Fruit fly (Drosophila melanogaster) whole organism, embryonic: ENCODE measurements around the gene CG7272.

Source experiments
- CG13287 ChIP-seq: fragments of 200-800 bp; sonication (Bioruptor generic); IDR thresholded peaks from 2 replicates; pipeline ENCODE4 v1.3.6; 2022; ENCODE audit warnings: missing biosample characterization, missing genetic modification characterization; ENCODE audit not compliant: partially characterized antibody
- CG13894 ChIP-seq: fragments of 200-800 bp; sonication (Bioruptor generic); optimal IDR thresholded peaks from 3 replicates; lab custom pipeline; 2018; ENCODE audit warnings: missing biosample characterization, mild to moderate bottlenecking, missing genetic modification characterization, moderate library complexity
- CG14441 ChIP-seq: fragments of 200-800 bp; sonication (Bioruptor generic); IDR thresholded peaks from 2 replicates; pipeline ENCODE4 v1.3.6; 2022; ENCODE audit warnings: missing biosample characterization, missing genetic modification characterization
- CG1603 ChIP-seq: fragments of 200-800 bp; sonication (Bioruptor generic); optimal IDR thresholded peaks from 2 replicates; lab custom pipeline; 2019; ENCODE audit warnings: missing biosample characterization, mild to moderate bottlenecking, missing genetic modification characterization, moderate library complexity
- CG16813 ChIP-seq: fragments of 200-800 bp; sonication (Bioruptor generic); IDR thresholded peaks from 3 replicates; pipeline ENCODE4 v1.3.6; 2022; ENCODE audit warnings: missing biosample characterization, missing genetic modification characterization; ENCODE audit not compliant: partially characterized antibody
- CG18599 ChIP-seq: fragments of 200-800 bp; sonication (Bioruptor generic); optimal IDR thresholded peaks from 3 replicates; lab custom pipeline; 2017; ENCODE audit warnings: missing biosample characterization, missing genetic modification characterization, mild to moderate bottlenecking, moderate library complexity, missing genetic modification reagents
- CG3163 ChIP-seq: fragments of 200-800 bp; sonication (Bioruptor generic); optimal IDR thresholded peaks from 3 replicates; lab custom pipeline; 2016; ENCODE audit warnings: missing biosample characterization, missing genetic modification characterization
- CG32532 ChIP-seq: fragments of 200-800 bp; sonication (Bioruptor generic); IDR thresholded peaks from 2 replicates; pipeline ENCODE4 v1.3.6; 2022; ENCODE audit warnings: missing biosample characterization, missing genetic modification characterization
- CG33557 ChIP-seq: fragments of 200-800 bp; sonication (Bioruptor generic); optimal IDR thresholded peaks from 2 replicates; lab custom pipeline; 2019; ENCODE audit warnings: missing biosample characterization, mild to moderate bottlenecking, missing genetic modification characterization, moderate library complexity
- CG4328 ChIP-seq: fragments of 200-800 bp; sonication (Bioruptor generic); optimal IDR thresholded peaks from 3 replicates; lab custom pipeline; 2017; ENCODE audit warnings: missing biosample characterization, missing genetic modification reagents, missing genetic modification characterization
- CG5180 ChIP-seq: fragments of 200-800 bp; sonication (Bioruptor generic); optimal IDR thresholded peaks from 3 replicates; lab custom pipeline; 2017; ENCODE audit warnings: missing biosample characterization, missing genetic modification characterization, mild to moderate bottlenecking, moderate library complexity, missing genetic modification reagents
- CG6272 ChIP-seq: fragments of 200-800 bp; sonication (Bioruptor generic); IDR thresholded peaks from 2 replicates; pipeline ENCODE4 v1.3.6; 2022; ENCODE audit warnings: missing biosample characterization, missing genetic modification characterization
- CG7987 ChIP-seq: fragments of 200-800 bp; sonication (Bioruptor generic); optimal IDR thresholded peaks from 2 replicates; lab custom pipeline; 2018; ENCODE audit warnings: missing biosample characterization, mild to moderate bottlenecking, missing genetic modification characterization, moderate library complexity
- CG8924 ChIP-seq: fragments of 200-800 bp; optimal IDR thresholded peaks from 3 replicates; lab custom pipeline; 2019; ENCODE audit warnings: missing biosample characterization, mild to moderate bottlenecking, missing genetic modification characterization, moderate library complexity
- CG9797 ChIP-seq: fragments of 200-800 bp; sonication (Bioruptor generic); optimal IDR thresholded peaks from 3 replicates; lab custom pipeline; 2018; ENCODE audit warnings: missing biosample characterization, mild to moderate bottlenecking, missing genetic modification characterization
- CG9932 ChIP-seq: fragments of 200-800 bp; sonication (Bioruptor generic); IDR thresholded peaks from 2 replicates; pipeline ENCODE4 v1.3.6; 2022; ENCODE audit warnings: missing biosample characterization, missing genetic modification characterization
- CrebB ChIP-seq: fragments of 200-800 bp; sonication (Bioruptor generic); optimal IDR thresholded peaks from 3 replicates; lab custom pipeline; 2018; ENCODE audit warnings: missing biosample characterization, mild to moderate bottlenecking, missing genetic modification characterization
- Deaf1 ChIP-seq: fragments of 200-800 bp; optimal IDR thresholded peaks from 3 replicates; lab custom pipeline; 2019; ENCODE audit warnings: missing biosample characterization, mild to moderate bottlenecking, missing genetic modification characterization, moderate library complexity
- HLH4C ChIP-seq: fragments of 200-800 bp; sonication (Bioruptor generic); IDR thresholded peaks from 3 replicates; pipeline ENCODE4 v1.3.6; 2022; ENCODE audit warnings: missing biosample characterization, missing genetic modification characterization; ENCODE audit not compliant: partially characterized antibody
- Jarid2 ChIP-seq: fragments of 200-800 bp; sonication (Bioruptor generic); optimal IDR thresholded peaks from 3 replicates; lab custom pipeline; 2017; ENCODE audit warnings: mild to moderate bottlenecking, missing biosample characterization, missing genetic modification reagents, missing genetic modification characterization
- MBD-R2 ChIP-seq: fragments of 200-800 bp; sonication (Bioruptor generic); IDR thresholded peaks from 2 replicates; pipeline ENCODE4 v1.3.6; 2022; ENCODE audit warnings: missing biosample characterization, missing genetic modification characterization
- MTF-1 ChIP-seq: fragments of 200-800 bp; sonication (Bioruptor generic); optimal IDR thresholded peaks from 2 replicates; lab custom pipeline; 2018; ENCODE audit warnings: missing biosample characterization, mild to moderate bottlenecking, missing genetic modification characterization, borderline replicate concordance
- Med ChIP-seq: fragments of 200-800 bp; sonication (Bioruptor generic); peaks from one replicate; lab custom pipeline; 2016; ENCODE audit warnings: missing biosample characterization, missing genetic modification characterization, mild to moderate bottlenecking, inconsistent platforms, moderate library complexity
- Nf-YC ChIP-seq: fragments of 200-800 bp; optimal IDR thresholded peaks from 3 replicates; lab custom pipeline; 2019; ENCODE audit warnings: missing biosample characterization, mild to moderate bottlenecking, missing genetic modification characterization, moderate library complexity
- NfI ChIP-seq: fragments of 200-800 bp; sonication (Bioruptor generic); optimal IDR thresholded peaks from 3 replicates; lab custom pipeline; 2018; ENCODE audit warnings: missing biosample characterization, mild to moderate bottlenecking, missing genetic modification characterization, moderate library complexity
- Pdp1 ChIP-seq, 2 experiments: fragments of 200-800 bp; sonication (Bioruptor generic); optimal IDR thresholded peaks; 3 replicates each; lab custom pipeline; 2016; ENCODE audit warnings: missing biosample characterization in 2 of 2, missing genetic modification characterization in 2 of 2, mild to moderate bottlenecking in 1 of 2, moderate library complexity in 1 of 2
- Scr ChIP-seq: fragments of 200-800 bp; sonication (Bioruptor generic); IDR thresholded peaks from 2 replicates; pipeline ENCODE4 v1.3.6; 2022; ENCODE audit warnings: missing biosample characterization, missing genetic modification characterization; ENCODE audit not compliant: partially characterized antibody
- Stat92E ChIP-seq, 3 experiments: fragments of >200 bp in 2 of 3; fragments of 200-800 bp in 1 of 3; sonication (Bioruptor generic) in 1 of 3; optimal IDR thresholded peaks; 2 replicates each; lab custom pipeline; 2017 to 2019; ENCODE audit warnings: missing biosample characterization in 3 of 3, missing genetic modification characterization in 3 of 3, mild to moderate bottlenecking in 1 of 3, moderate library complexity in 1 of 3
- Xbp1 ChIP-seq: fragments of 200-800 bp; sonication (Bioruptor generic); optimal IDR thresholded peaks from 3 replicates; lab custom pipeline; 2016; ENCODE audit warnings: missing biosample characterization, mild to moderate bottlenecking, missing genetic modification characterization
- al ChIP-seq: fragments of 200-800 bp; sonication (Bioruptor generic); IDR thresholded peaks from 2 replicates; pipeline ENCODE4 v1.3.6; 2022; ENCODE audit warnings: missing biosample characterization, missing genetic modification characterization
- dmrt99B ChIP-seq: fragments of 200-800 bp; sonication (Bioruptor generic); optimal IDR thresholded peaks from 2 replicates; lab custom pipeline; 2018; ENCODE audit warnings: missing biosample characterization, mild to moderate bottlenecking, missing genetic modification characterization, moderate library complexity
- dysf ChIP-seq: fragments of 200-800 bp; sonication (Bioruptor generic); IDR thresholded peaks from 3 replicates; pipeline ENCODE4 v1.3.6; 2022; ENCODE audit warnings: missing biosample characterization, missing genetic modification characterization
- gce ChIP-seq: fragments of 200-800 bp; sonication (Bioruptor generic); IDR thresholded peaks from 3 replicates; pipeline ENCODE4 v1.3.6; 2022; ENCODE audit warnings: missing biosample characterization, missing genetic modification characterization
- gcm ChIP-seq: fragments of 200-800 bp; sonication (Bioruptor generic); optimal IDR thresholded peaks from 2 replicates; lab custom pipeline; 2019; ENCODE audit warnings: missing biosample characterization, mild to moderate bottlenecking, missing genetic modification characterization, moderate library complexity
- gfzf ChIP-seq: fragments of 200-800 bp; sonication (Bioruptor generic); optimal IDR thresholded peaks from 2 replicates; lab custom pipeline; 2016; ENCODE audit warnings: missing biosample characterization, mild to moderate bottlenecking, missing genetic modification characterization, moderate library complexity
- nom ChIP-seq: fragments of 200-800 bp; sonication (Bioruptor generic); optimal IDR thresholded peaks from 2 replicates; lab custom pipeline; 2017; ENCODE audit warnings: missing biosample characterization, missing genetic modification characterization, mild to moderate bottlenecking, moderate library complexity, missing genetic modification reagents
- odd ChIP-seq: fragments of 200-800 bp; sonication (Bioruptor generic); optimal IDR thresholded peaks from 2 replicates; lab custom pipeline; 2017; ENCODE audit warnings: missing biosample characterization, mild to moderate bottlenecking, missing genetic modification characterization
- pan ChIP-seq, 4 experiments: fragments of >200 bp in 3 of 4; fragments of 200-800 bp in 1 of 4; sonication (Bioruptor generic) in 1 of 4; optimal IDR thresholded peaks in 3 of 4; IDR thresholded peaks in 1 of 4; 2 replicates each; pipeline versions ENCODE4 v1.3.6 to Lab custom; 2017 to 2022; ENCODE audit warnings: missing biosample characterization in 2 of 4, missing genetic modification characterization in 2 of 4, mixed read lengths in 1 of 4
- pita ChIP-seq: fragments of 200-800 bp; sonication (Bioruptor generic); optimal IDR thresholded peaks from 2 replicates; lab custom pipeline; 2017; ENCODE audit warnings: missing biosample characterization, mild to moderate bottlenecking, missing genetic modification characterization
- pnt ChIP-seq: fragments of 200-800 bp; sonication (Bioruptor generic); optimal IDR thresholded peaks from 3 replicates; lab custom pipeline; 2016; ENCODE audit warnings: missing biosample characterization, missing genetic modification characterization
- so ChIP-seq: fragments of 200-800 bp; sonication (Bioruptor generic); IDR thresholded peaks from 3 replicates; pipeline ENCODE4 v1.3.6; 2022; ENCODE audit warnings: missing biosample characterization, missing genetic modification characterization
- sqz ChIP-seq: fragments of 200-800 bp; sonication (Bioruptor generic); optimal IDR thresholded peaks from 3 replicates; lab custom pipeline; 2018; ENCODE audit warnings: missing biosample characterization, mild to moderate bottlenecking, missing genetic modification characterization
- sr ChIP-seq: fragments of 200-800 bp; sonication (Bioruptor generic); IDR thresholded peaks from 3 replicates; pipeline ENCODE4 v1.3.6; 2022; ENCODE audit warnings: missing biosample characterization, missing genetic modification characterization
- ssp ChIP-seq: fragments of 200-800 bp; sonication (Bioruptor generic); IDR thresholded peaks from 2 replicates; pipeline ENCODE4 v1.3.6; 2022; ENCODE audit warnings: missing biosample characterization, missing genetic modification characterization
- sug ChIP-seq: fragments of 200-800 bp; optimal IDR thresholded peaks from 2 replicates; lab custom pipeline; 2019; ENCODE audit warnings: missing biosample characterization, mild to moderate bottlenecking, missing genetic modification characterization, moderate library complexity
- vvl ChIP-seq: fragments of 200-800 bp; sonication (Bioruptor generic); IDR thresholded peaks from 2 replicates; pipeline ENCODE4 v1.3.6; 2022; ENCODE audit warnings: missing biosample characterization, missing genetic modification characterization

CG7272 gene

DNA sequence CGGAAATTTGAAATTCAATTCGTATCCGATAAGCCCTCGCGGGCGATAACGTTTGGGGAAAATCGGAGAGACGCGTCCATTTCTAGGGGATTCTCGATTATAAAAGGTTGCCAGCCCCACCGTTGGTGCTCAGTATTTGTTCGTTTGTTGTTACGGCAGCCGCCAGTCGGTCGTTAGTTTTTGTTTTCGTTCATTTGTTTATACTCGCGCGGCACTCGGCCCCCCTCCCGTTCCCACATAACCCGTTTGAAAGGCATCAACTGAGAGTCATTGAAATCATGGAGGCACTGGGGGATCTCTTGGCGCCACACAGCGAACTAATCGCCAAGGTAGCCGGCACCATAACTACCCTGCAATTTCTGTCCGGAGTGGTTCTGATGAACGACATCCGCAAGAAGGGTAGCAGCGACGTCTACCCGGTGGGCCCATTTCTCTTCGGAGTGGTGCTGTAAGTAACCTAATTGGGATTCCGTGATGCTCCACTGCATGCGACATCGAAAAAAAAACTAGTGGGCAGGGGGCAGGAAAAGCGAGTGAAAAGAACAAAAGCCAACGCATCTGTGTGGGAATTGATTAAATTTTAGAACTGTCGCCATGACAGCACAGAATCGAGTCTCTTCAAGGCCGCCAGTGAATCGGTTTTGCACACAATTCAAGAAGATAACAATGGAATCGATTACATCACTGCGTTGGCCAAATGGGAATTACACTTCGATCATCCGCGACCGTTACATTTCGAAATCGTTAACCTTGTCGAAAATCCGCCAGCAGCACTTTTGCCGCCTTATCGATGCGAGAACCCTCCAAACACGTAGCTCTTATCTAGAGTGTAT is at the start of gene CG7272:
TSS of gene CG7272 (plus strand) at position 126 of the 833 bp plus-strand sequence.
- TF ChIP-seq Jarid2 (peak; percentile 70), CG32532 (GFP tag; lab: Robert Waterston, UW) (peak; percentile 47), sr (GFP tag; lab: Robert Waterston, UW) (no peak), pnt (GFP tag; lab: Kevin White, UChicago) (no peak), Med (GFP tag; lab: Kevin White, UChicago) (peak; percentile 88), sqz (GFP tag; lab: Kevin White, UChicago) (peak; percentile 44), CG18599 (GFP tag; lab: Kevin White, UChicago) (no peak), dmrt99B (tag; lab: Kevin White, UChicago) (no peak), CG4328 (GFP tag; lab: Kevin White, UChicago) (peak; percentile 27), CrebB (tag; lab: Kevin White, UChicago) (peak; percentile 53), CG9797 (peak; percentile 22), CG14441 (no peak), CG8924 (tag; lab: Kevin White, UChicago) (peak; percentile 39), NfI (GFP tag; lab: Kevin White, UChicago) (no peak), CG13894 (tag; lab: Kevin White, UChicago) (peak; percentile 48), Pdp1 (GFP tag; optimal IDR thresholded peaks at IDR 0.05; lab: Kevin White, UChicago) (peak in 1 of 2 experiments; percentile 78), CG9932 (GFP tag; lab: Robert Waterston, UW) (peak; percentile 36; the same call in 1 of the 2 replicates), CG3163 (GFP tag; lab: Kevin White, UChicago) (peak; percentile 34), vvl (GFP tag; lab: Robert Waterston, UW) (peak; percentile 42), MTF-1 (GFP tag; lab: Kevin White, UChicago) (peak; percentile 14), gcm (GFP tag; lab: Kevin White, UChicago) (peak; percentile 18), dysf (GFP tag; lab: Robert Waterston, UW) (0 out of 3 replicates have a peak, but pooled peaks have one; percentile 32), gce (0 out of 3 replicates have a peak, but pooled peaks have one; percentile 41), sug (tag; lab: Kevin White, UChicago) (peak; percentile 91), CG7987 (peak; percentile 26), CG33557 (no peak), odd (GFP tag; lab: Kevin White, UChicago) (no peak), ssp (GFP tag; lab: Robert Waterston, UW) (no peak), Xbp1 (GFP tag; lab: Kevin White, UChicago) (no peak), CG13287 (GFP tag; lab: Robert Waterston, UW) (peak; percentile 66), gfzf (peak; percentile 82), HLH4C (GFP tag; lab: Robert Waterston, UW) (peak; percentile 50; the same call in 2 of the 3 replicates), CG6272 (no peak), pita (GFP tag; lab: Kevin White, UChicago) (no peak), al (GFP tag; lab: Robert Waterston, UW) (0 out of 2 replicates have a peak, but pooled peaks have one; percentile 13), Stat92E (GFP tag; optimal IDR thresholded peaks at IDR 0.05; lab: Kevin White, UChicago) (peak in 1 of 3 experiments; percentile 21), CG5180 (GFP tag; lab: Kevin White, UChicago) (no peak), pan (optimal IDR thresholded peaks at IDR 0.05; lab: Kevin White, UChicago) (no peak), pan (GFP tag; optimal IDR thresholded peaks at IDR 0.05 in 1 of 2, IDR thresholded peaks at IDR 0.05 in 1 of 2) (peak in 1 of 2 experiments; percentile 27), Deaf1 (tag; lab: Kevin White, UChicago) (peak; percentile 72), MBD-R2 (GFP tag; lab: Robert Waterston, UW) (peak; percentile 43), Nf-YC (tag; lab: Kevin White, UChicago) (peak; percentile 45), Scr (GFP tag; lab: Robert Waterston, UW) (peak; percentile 20; the same call in 1 of the 2 replicates), CG16813 (GFP tag; lab: Robert Waterston, UW) (0 out of 3 replicates have a peak, but pooled peaks have one; percentile 19), so (0 out of 3 replicates have a peak, but pooled peaks have one; percentile 14), nom (GFP tag; lab: Kevin White, UChicago) (peak; percentile 23), CG1603 (tag; lab: Kevin White, UChicago) (peak; percentile 39)
